Worm (Caenorhabditis elegans) whole organism, midembryonic: Measurements from ENCODE around the gene C25H3.7.

Source experiments
- T22C8.4 ChIP-seq: fragments of 200-800 bp; sonication (Bioruptor generic); IDR thresholded peaks from 2 replicates; pipeline ENCODE4 v1.3.6; 2022; ENCODE audit warnings: missing genetic modification characterization, missing compliant biosample characterization
- cog-1 ChIP-seq: sonication (generic microtip); optimal IDR thresholded peaks from 2 replicates; lab custom pipeline; 2016; ENCODE audit warnings: missing genetic modification characterization, missing compliant biosample characterization
- flt-1 ChIP-seq: fragments of 200-800 bp; sonication (Bioruptor generic); IDR thresholded peaks from 2 replicates; pipeline ENCODE4 v1.3.6; 2022; ENCODE audit warnings: missing genetic modification characterization, missing compliant biosample characterization
- med-1 ChIP-seq: sonication (generic microtip); optimal IDR thresholded peaks from 2 replicates; lab custom pipeline; 2017; ENCODE audit warnings: missing genetic modification characterization, mild to moderate bottlenecking, missing compliant biosample characterization, antibody characterized with exemption, missing genetic modification reagents; ENCODE audit not compliant: insufficient read depth
- ref-1 ChIP-seq: fragments of 200-800 bp; sonication (Bioruptor generic); conservative IDR thresholded peaks from 2 replicates; pipeline ENCODE4 v1.3.6; 2022; ENCODE audit warnings: missing genetic modification reagents, missing genetic modification characterization, missing compliant biosample characterization
- tab-1 ChIP-seq: fragments of 200-800 bp; sonication (Bioruptor generic); IDR thresholded peaks from 2 replicates; pipeline ENCODE4 v1.3.6; 2022; ENCODE audit warnings: missing genetic modification characterization, missing compliant biosample characterization

DNA sequence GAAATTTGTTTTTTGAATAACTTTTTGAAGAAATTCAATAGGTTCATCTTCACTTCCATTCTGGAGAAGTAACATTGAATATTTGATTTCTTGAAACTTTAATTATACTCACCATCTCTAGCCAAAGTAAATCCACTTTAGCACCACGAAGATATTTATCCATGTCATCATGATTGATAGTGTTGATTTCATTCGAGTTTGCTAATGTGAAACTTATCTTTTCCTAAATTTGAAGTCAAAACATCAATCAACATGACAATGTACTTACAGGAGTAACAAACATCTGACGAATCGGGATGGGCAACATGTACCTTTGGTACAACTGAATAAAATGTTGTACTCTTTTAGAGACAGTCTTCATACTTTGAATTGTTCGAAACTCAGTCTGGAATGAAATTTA is 28.6 kb upstream of the C25H3.7 start:
- TF ChIP-seq tab-1 (GFP tag; lab: Robert Waterston, UW) (no peak), cog-1 (no peak), ref-1 (GFP tag; lab: Robert Waterston, UW) (no peak), flt-1 (GFP tag; lab: Robert Waterston, UW) (no peak), T22C8.4 (GFP tag; lab: Robert Waterston, UW) (no peak), med-1 (GFP tag; lab: Kevin White, UChicago) (no peak)
